Fruit fly (Drosophila melanogaster): ENCODE results near the gene CG12239.

dm6 chrX:5781520-5781919 lies 10.4 kb upstream of the CG12239 start, which contains the start of gene CG3108:
- TF ChIP-seq Hr96 (GFP tag; optimal IDR thresholded peaks at IDR 0.05) (no peak), CG11617 (GFP tag; optimal IDR thresholded peaks at IDR 0.05) (no peak), bab1 (GFP tag; optimal IDR thresholded peaks at IDR 0.05) (no peak), kay (GFP tag; ENCODE audit: borderline replicate concordance) (no peak), pad (GFP tag; optimal IDR thresholded peaks at IDR 0.05) (no peak), toe (GFP tag; optimal IDR thresholded peaks at IDR 0.05) (no peak)
